Worm (Caenorhabditis elegans): Measurements from ENCODE around the gene dec-7.

dec-7 gene

ce11 chrIII:9932091-9932490 lies at the start of gene dec-7:
Gene dec-7, plus strand, starts transcription at chrIII:9932398.
- no peak for TF ChIP-seq sma-9 (GFP tag; optimal IDR thresholded peaks at IDR 0.05)
- no peak for TF ChIP-seq sma-9 (tag; optimal IDR thresholded peaks at IDR 0.05)
- no peak for TF ChIP-seq sma-3 (GFP tag; optimal IDR thresholded peaks at IDR 0.05)
- TF ChIP-seq alr-1 (tag; optimal IDR thresholded peaks at IDR 0.05), result no peak
- TF ChIP-seq ztf-1 (GFP tag; conservative IDR thresholded peaks at IDR 0.05), result no peak

- TF ChIP-seq R02D3.7 (tag; optimal IDR thresholded peaks at IDR 0.05), result no peak
- TF ChIP-seq ztf-1 (GFP tag; conservative IDR thresholded peaks at IDR 0.05), result no peak
- no peak for TF ChIP-seq sma-9 (GFP tag; optimal IDR thresholded peaks at IDR 0.05)
- no peak for TF ChIP-seq sma-9 (tag; optimal IDR thresholded peaks at IDR 0.05)
- TF ChIP-seq nhr-6 (tag; optimal IDR thresholded peaks at IDR 0.05), result no peak
- TF ChIP-seq snpc-4 (tag; optimal IDR thresholded peaks at IDR 0.05), result no peak
- peak; percentile 45 for TF ChIP-seq F13H6.1 (tag; optimal IDR thresholded peaks at IDR 0.05)
- no peak for TF ChIP-seq alr-1 (tag; optimal IDR thresholded peaks at IDR 0.05)
- no peak for TF ChIP-seq nhr-23 (tag; optimal IDR thresholded peaks at IDR 0.05)
- TF ChIP-seq C34F6.9 (tag; optimal IDR thresholded peaks at IDR 0.05), result peak; percentile 35
- TF ChIP-seq zag-1 (tag; optimal IDR thresholded peaks at IDR 0.05), result no peak
- TF ChIP-seq nhr-129 (tag; optimal IDR thresholded peaks at IDR 0.05), result peak; percentile 52
Observed at ce11 chrIII:9885609-9886008, 46.6 kb upstream of the dec-7 start.

- TF ChIP-seq lin-39 (tag; optimal IDR thresholded peaks at IDR 0.05) (no peak), C34F6.9 (tag; optimal IDR thresholded peaks at IDR 0.05) (peak; percentile 1)
Observed at ce11 chrIII:9886323-9886722, 45.9 kb upstream of the dec-7 start.

- no peak for TF ChIP-seq ceh-82 (tag; optimal IDR thresholded peaks at IDR 0.05)
- no peak for TF ChIP-seq alr-1 (tag; optimal IDR thresholded peaks at IDR 0.05)
- TF ChIP-seq nhr-6 (tag; optimal IDR thresholded peaks at IDR 0.05), result no peak
- TF ChIP-seq sem-4 (tag; optimal IDR thresholded peaks at IDR 0.05), result no peak
- no peak for TF ChIP-seq Y55F3AM.14 (GFP tag; optimal IDR thresholded peaks at IDR 0.05)
- TF ChIP-seq lin-13 (GFP tag; optimal IDR thresholded peaks at IDR 0.05), result no peak
- TF ChIP-seq nhr-11 (tag; optimal IDR thresholded peaks at IDR 0.05), result no peak
- TF ChIP-seq nhr-129 (tag; optimal IDR thresholded peaks at IDR 0.05), result no peak
- TF ChIP-seq mdl-1 (tag; optimal IDR thresholded peaks at IDR 0.05), result no peak
Observed at ce11 chrIII:9891324-9891723, 40.9 kb upstream of the dec-7 start, which contains the start of gene alg-4. Gene alg-4, minus strand, starts transcription at chrIII:9891424.

ce11 chrIII:9892855-9893254 lies 39.3 kb upstream of the dec-7 start, which contains the start of gene mam-7:
Gene mam-7, plus strand, starts transcription at chrIII:9893155.
- no peak for TF ChIP-seq zag-1 (tag; optimal IDR thresholded peaks at IDR 0.05)
- no peak for TF ChIP-seq mbf-1 (tag; optimal IDR thresholded peaks at IDR 0.05)
- no peak for TF ChIP-seq fos-1 (tag; optimal IDR thresholded peaks at IDR 0.05)
- no peak for TF ChIP-seq nhr-237 (tag; optimal IDR thresholded peaks at IDR 0.05)
- TF ChIP-seq peb-1 (tag; optimal IDR thresholded peaks at IDR 0.05), result no peak
- TF ChIP-seq mab-5 (tag; optimal IDR thresholded peaks at IDR 0.05), result no peak
- TF ChIP-seq nhr-10 (tag; optimal IDR thresholded peaks at IDR 0.05), result no peak
- TF ChIP-seq sma-9 (GFP tag; optimal IDR thresholded peaks at IDR 0.05), result no peak
- TF ChIP-seq sma-9 (tag; optimal IDR thresholded peaks at IDR 0.05), result no peak
- no peak for TF ChIP-seq nhr-77 (tag; optimal IDR thresholded peaks at IDR 0.05)

ce11 chrIII:9899720-9900119 lies 32.5 kb upstream of the dec-7 start:
- TF ChIP-seq elt-3 (tag; optimal IDR thresholded peaks at IDR 0.05) (no peak), sma-9 (GFP tag; optimal IDR thresholded peaks at IDR 0.05) (no peak), sma-9 (tag; optimal IDR thresholded peaks at IDR 0.05) (no peak), lin-13 (GFP tag; optimal IDR thresholded peaks at IDR 0.05) (no peak), nhr-12 (tag; optimal IDR thresholded peaks at IDR 0.05) (no peak), ztf-4 (tag; optimal IDR thresholded peaks at IDR 0.05) (no peak), nhr-129 (tag; optimal IDR thresholded peaks at IDR 0.05) (no peak), snpc-4 (tag; optimal IDR thresholded peaks at IDR 0.05) (no peak), F13H6.1 (tag; optimal IDR thresholded peaks at IDR 0.05) (no peak), ztf-1 (GFP tag; conservative IDR thresholded peaks at IDR 0.05) (no peak), R02D3.7 (tag; optimal IDR thresholded peaks at IDR 0.05) (no peak)

ce11 chrIII:9903694-9904292 lies 28.4 kb upstream of the dec-7 start:
- TF ChIP-seq crh-2 (tag; optimal IDR thresholded peaks at IDR 0.05) (peak; percentile 21), unc-55 (GFP tag; optimal IDR thresholded peaks at IDR 0.05) (peak; percentile 42), fos-1 (tag; optimal IDR thresholded peaks at IDR 0.05) (peak; percentile 59), zag-1 (tag; optimal IDR thresholded peaks at IDR 0.05) (no peak), gmeb-1 (tag; optimal IDR thresholded peaks at IDR 0.05) (peak; percentile 26), mbf-1 (tag; optimal IDR thresholded peaks at IDR 0.05) (no peak), C34F6.9 (tag; optimal IDR thresholded peaks at IDR 0.05) (peak; percentile 49), aly-2 (tag; optimal IDR thresholded peaks at IDR 0.05) (no peak)

Measured in whole organism, L2 larva.